Fruit fly (Drosophila melanogaster) whole organism, prepupa: ENCODE measurements around the gene dan.

Experiments used
- Blimp-1 ChIP-seq: fragments of 200-800 bp; sonication (Bioruptor generic); optimal IDR thresholded peaks from 3 replicates; lab custom pipeline; 2017; ENCODE audit warnings: missing biosample characterization, missing genetic modification characterization, mild to moderate bottlenecking, moderate library complexity, missing genetic modification reagents
- CG10631 ChIP-seq: fragments of 200-800 bp; sonication (Bioruptor generic); optimal IDR thresholded peaks from 2 replicates; lab custom pipeline; 2016; ENCODE audit warnings: missing biosample characterization, missing genetic modification characterization
- CG11294 ChIP-seq: fragments of 200-800 bp; sonication (Bioruptor generic); IDR thresholded peaks from 2 replicates; pipeline ENCODE4 v1.3.6; 2022; ENCODE audit warnings: missing biosample characterization, missing genetic modification characterization
- CG11902 ChIP-seq: fragments of 200-800 bp; sonication (Bioruptor generic); optimal IDR thresholded peaks from 3 replicates; lab custom pipeline; 2016; ENCODE audit warnings: missing biosample characterization, missing genetic modification characterization
- CG15336 ChIP-seq: fragments of 200-800 bp; sonication (Bioruptor generic); IDR thresholded peaks from 2 replicates; pipeline ENCODE4 v1.3.6; 2022; ENCODE audit warnings: missing biosample characterization, missing genetic modification characterization
- CG3032 ChIP-seq: fragments of 200-800 bp; optimal IDR thresholded peaks from 2 replicates; lab custom pipeline; 2019; ENCODE audit warnings: missing biosample characterization, mild to moderate bottlenecking, missing genetic modification characterization, moderate library complexity
- CG32006 ChIP-seq: fragments of 200-800 bp; sonication (Bioruptor generic); optimal IDR thresholded peaks from 3 replicates; lab custom pipeline; 2017; ENCODE audit warnings: missing biosample characterization, mild to moderate bottlenecking, missing genetic modification characterization
- CG34406 ChIP-seq: fragments of 200-800 bp; sonication (Bioruptor generic); optimal IDR thresholded peaks from 3 replicates; lab custom pipeline; 2016; ENCODE audit warnings: missing biosample characterization, missing genetic modification characterization
- CG3919 ChIP-seq: fragments of 200-800 bp; sonication (Bioruptor generic); optimal IDR thresholded peaks from 3 replicates; lab custom pipeline; 2016; ENCODE audit warnings: missing biosample characterization, missing genetic modification characterization
- CG6163 ChIP-seq: fragments of 200-800 bp; sonication (Bioruptor generic); IDR thresholded peaks from 3 replicates; pipeline ENCODE4 v1.3.6; 2022; ENCODE audit warnings: missing biosample characterization, missing genetic modification characterization
- CG6276 ChIP-seq: fragments of 200-800 bp; sonication (Bioruptor generic); optimal IDR thresholded peaks from 2 replicates; lab custom pipeline; 2017; ENCODE audit warnings: missing biosample characterization, mild to moderate bottlenecking, missing genetic modification characterization
- CG6792 ChIP-seq: fragments of 200-800 bp; sonication (Bioruptor generic); optimal IDR thresholded peaks from 3 replicates; lab custom pipeline; 2016; ENCODE audit warnings: missing biosample characterization, missing genetic modification characterization
- CG7368 ChIP-seq: fragments of 200-800 bp; sonication (Bioruptor generic); optimal IDR thresholded peaks from 3 replicates; lab custom pipeline; 2016; ENCODE audit warnings: missing biosample characterization, missing genetic modification characterization
- CG8119 ChIP-seq: fragments of 200-800 bp; sonication (Bioruptor generic); IDR thresholded peaks from 3 replicates; pipeline ENCODE4 v1.3.6; 2022; ENCODE audit warnings: missing biosample characterization, missing genetic modification characterization
- CG8632 ChIP-seq: fragments of 200-800 bp; sonication (Bioruptor generic); optimal IDR thresholded peaks from 3 replicates; lab custom pipeline; 2016; ENCODE audit warnings: missing biosample characterization, missing genetic modification characterization
- CG9139 ChIP-seq: fragments of 200-800 bp; sonication (Bioruptor generic); optimal IDR thresholded peaks from 3 replicates; lab custom pipeline; 2017; ENCODE audit warnings: missing biosample characterization, mild to moderate bottlenecking, missing genetic modification characterization
- Eip75B ChIP-seq: fragments of 200-800 bp; sonication (Bioruptor generic); optimal IDR thresholded peaks from 3 replicates; lab custom pipeline; 2016; ENCODE audit warnings: missing biosample characterization, missing genetic modification characterization
- Eip78C ChIP-seq: fragments of 200-800 bp; sonication (Bioruptor generic); peaks from one replicate; lab custom pipeline; 2016; ENCODE audit warnings: missing biosample characterization, missing genetic modification characterization
- Eip93F ChIP-seq: fragments of 200-800 bp; sonication (Bioruptor generic); optimal IDR thresholded peaks from 2 replicates; lab custom pipeline; 2016; ENCODE audit warnings: missing biosample characterization, mild to moderate bottlenecking, missing genetic modification characterization
- Hr38 ChIP-seq: sonication (Bioruptor generic); optimal IDR thresholded peaks from 2 replicates; lab custom pipeline; 2016; ENCODE audit warnings: missing biosample characterization, missing genetic modification characterization
- Hr39 ChIP-seq: fragments of 200-800 bp; sonication (Bioruptor generic); optimal IDR thresholded peaks from 2 replicates; lab custom pipeline; 2016; ENCODE audit warnings: missing biosample characterization, missing genetic modification characterization
- Hr4 ChIP-seq: fragments of 200-800 bp; sonication (Bioruptor generic); optimal IDR thresholded peaks from 3 replicates; lab custom pipeline; 2016; ENCODE audit warnings: missing biosample characterization, missing genetic modification characterization
- Lpt ChIP-seq: fragments of 200-800 bp; sonication (Bioruptor generic); optimal IDR thresholded peaks from 3 replicates; lab custom pipeline; 2016; ENCODE audit warnings: missing biosample characterization, missing genetic modification characterization
- Met ChIP-seq: fragments of 200-800 bp; sonication (Bioruptor generic); optimal IDR thresholded peaks from 3 replicates; lab custom pipeline; 2016; ENCODE audit warnings: missing biosample characterization, missing genetic modification characterization
- OdsH ChIP-seq: fragments of 200-800 bp; sonication (Bioruptor generic); optimal IDR thresholded peaks from 3 replicates; lab custom pipeline; 2016; ENCODE audit warnings: missing biosample characterization, missing genetic modification characterization
- Smox ChIP-seq: fragments of 200-800 bp; sonication (Bioruptor generic); optimal IDR thresholded peaks from 3 replicates; lab custom pipeline; 2016; ENCODE audit warnings: missing biosample characterization, missing genetic modification characterization
- Sox102F ChIP-seq: fragments of 200-800 bp; sonication (Bioruptor generic); optimal IDR thresholded peaks from 2 replicates; lab custom pipeline; 2016; ENCODE audit warnings: missing biosample characterization, mild to moderate bottlenecking, missing genetic modification characterization
- Sox15 ChIP-seq: fragments of 200-800 bp; sonication (Bioruptor generic); optimal IDR thresholded peaks from 3 replicates; lab custom pipeline; 2016; ENCODE audit warnings: missing biosample characterization, missing genetic modification characterization
- achi ChIP-seq: fragments of 200-800 bp; sonication (Bioruptor generic); optimal IDR thresholded peaks from 3 replicates; lab custom pipeline; 2016; ENCODE audit warnings: missing biosample characterization, missing genetic modification characterization
- cyc ChIP-seq: fragments of 200-800 bp; sonication (Bioruptor generic); optimal IDR thresholded peaks from 3 replicates; lab custom pipeline; 2016; ENCODE audit warnings: missing biosample characterization, missing genetic modification characterization
- dac ChIP-seq: fragments of 200-800 bp; sonication (Bioruptor generic); optimal IDR thresholded peaks from 2 replicates; lab custom pipeline; 2017; ENCODE audit warnings: missing biosample characterization, mild to moderate bottlenecking, missing genetic modification characterization
- dsx ChIP-seq: fragments of 200-800 bp; optimal IDR thresholded peaks from 3 replicates; lab custom pipeline; 2019; ENCODE audit warnings: missing biosample characterization, mild to moderate bottlenecking, missing genetic modification characterization, moderate library complexity; ENCODE audit not compliant: poor library complexity, severe bottlenecking
- eg ChIP-seq: fragments of 200-800 bp; sonication (Bioruptor generic); IDR thresholded peaks from 3 replicates; pipeline ENCODE4 v1.3.6; 2022; ENCODE audit warnings: missing biosample characterization, missing genetic modification characterization
- esn ChIP-seq: fragments of 200-800 bp; sonication (Bioruptor generic); optimal IDR thresholded peaks from 2 replicates; lab custom pipeline; 2016; ENCODE audit warnings: missing biosample characterization, mild to moderate bottlenecking, missing genetic modification characterization, moderate library complexity
- fkh ChIP-seq: fragments of 200-800 bp; sonication (Bioruptor generic); optimal IDR thresholded peaks from 3 replicates; lab custom pipeline; 2017; ENCODE audit warnings: missing biosample characterization, mild to moderate bottlenecking, missing genetic modification characterization, moderate library complexity
- lz ChIP-seq: fragments of 200-800 bp; sonication (Bioruptor generic); optimal IDR thresholded peaks from 3 replicates; lab custom pipeline; 2016; ENCODE audit warnings: missing biosample characterization, missing genetic modification characterization
- salr ChIP-seq, 2 experiments: fragments of 200-800 bp; sonication (Bioruptor generic); optimal IDR thresholded peaks; 3 replicates each; lab custom pipeline; 2016 to 2018; ENCODE audit warnings: missing biosample characterization in 2 of 2, missing genetic modification characterization in 2 of 2, mild to moderate bottlenecking in 1 of 2
- spab ChIP-seq: fragments of 200-800 bp; sonication (Bioruptor generic); optimal IDR thresholded peaks from 2 replicates; lab custom pipeline; 2017; ENCODE audit warnings: missing biosample characterization, mild to moderate bottlenecking, missing genetic modification characterization, missing genetic modification reagents
- svp ChIP-seq: fragments of 200-800 bp; sonication (Bioruptor generic); peaks from one replicate; lab custom pipeline; 2016; ENCODE audit warnings: missing biosample characterization, missing genetic modification characterization
- vri ChIP-seq: fragments of 200-800 bp; sonication (Bioruptor generic); optimal IDR thresholded peaks from 3 replicates; lab custom pipeline; 2016; ENCODE audit warnings: missing biosample characterization, mild to moderate bottlenecking, missing genetic modification characterization

Gene dan

dm6 chr3R:25208767-25209075, 24.5 kb downstream of the dan start:
- TF ChIP-seq Eip78C (GFP tag; lab: Kevin White, UChicago) (peak; percentile 40), dsx (GFP tag; lab: Kevin White, UChicago) (no peak)

dm6 chr3R:25209207-25209606, 25.0 kb downstream of the dan start:
- TF ChIP-seq CG7368 (GFP tag; lab: Kevin White, UChicago) (no peak), svp (GFP tag; lab: Kevin White, UChicago) (peak; percentile 88)

- peak; percentile 50 for TF ChIP-seq achi (GFP tag; lab: Kevin White, UChicago)
- peak; percentile 28 for TF ChIP-seq esn (GFP tag; lab: Kevin White, UChicago)
- TF ChIP-seq eg (GFP tag; lab: Robert Waterston, UW), result no peak
- no peak for TF ChIP-seq dac (GFP tag; lab: Kevin White, UChicago)
- peak; percentile 44 for TF ChIP-seq cyc (GFP tag; lab: Kevin White, UChicago)
- peak; percentile 97 for TF ChIP-seq fkh (GFP tag; lab: Kevin White, UChicago)
- peak; percentile 60 for TF ChIP-seq vri
- TF ChIP-seq CG3919 (GFP tag; lab: Kevin White, UChicago), result peak; percentile 53
- no peak for TF ChIP-seq Sox102F (GFP tag; lab: Kevin White, UChicago)
- no peak for TF ChIP-seq CG6163 (GFP tag; lab: Robert Waterston, UW)
- peak; percentile 33 for TF ChIP-seq dsx (GFP tag; lab: Kevin White, UChicago)
Measured at dm6 chr3R:25215123-25215522, 30.9 kb downstream of the dan start, which contains the start of gene Saysd1. Saysd1 (minus strand) TSS chr3R:25215188.

- TF ChIP-seq CG6163 (GFP tag; lab: Robert Waterston, UW), result no peak
- no peak for TF ChIP-seq Blimp-1 (GFP tag; lab: Kevin White, UChicago)
- TF ChIP-seq Hr4 (GFP tag; lab: Kevin White, UChicago), result no peak
Measured at dm6 chr3R:25215997-25216396, 31.8 kb downstream of the dan start, which contains the start of gene CG31106. CG31106 (plus strand) TSS chr3R:25216297.

- TF ChIP-seq Eip75B (no peak), CG34406 (GFP tag; lab: Kevin White, UChicago) (no peak), CG11294 (GFP tag; lab: Robert Waterston, UW) (no peak), dsx (GFP tag; lab: Kevin White, UChicago) (no peak)
- TF ChIP-seq, all 60 proteins: peak for 0
Measured at dm6 chr3R:25219018-25219417, 34.8 kb downstream of the dan start, which contains the start of gene CG31103. CG31103 (plus strand) TSS chr3R:25219318.

dm6 chr3R:25221203-25221807, 37.1 kb downstream of the dan start, which contains the start of gene Alg9:
Alg9 (plus strand) TSS chr3R:25221589.
- TF ChIP-seq CG15336 (GFP tag; lab: Robert Waterston, UW), result no peak
- no peak for TF ChIP-seq vri
- no peak for TF ChIP-seq Sox15 (GFP tag; lab: Kevin White, UChicago)
- TF ChIP-seq CG32006 (GFP tag; lab: Kevin White, UChicago), result no peak
- no peak for TF ChIP-seq Eip75B
- TF ChIP-seq CG3032, result no peak
- no peak for TF ChIP-seq Hr4 (GFP tag; lab: Kevin White, UChicago)
- no peak for TF ChIP-seq CG6276 (GFP tag; lab: Kevin White, UChicago)
- TF ChIP-seq Met, result no peak
- TF ChIP-seq Smox (GFP tag; lab: Kevin White, UChicago), result no peak

- TF ChIP-seq CG8119 (GFP tag; lab: Robert Waterston, UW) (no peak), Eip93F (GFP tag; lab: Kevin White, UChicago) (no peak), spab (no peak), CG11902 (GFP tag; lab: Kevin White, UChicago) (no peak), CG9139 (GFP tag; lab: Kevin White, UChicago) (no peak), CG6276 (GFP tag; lab: Kevin White, UChicago) (no peak), CG6792 (GFP tag; lab: Kevin White, UChicago) (no peak), Hr38 (GFP tag; lab: Kevin White, UChicago) (no peak), salr (GFP tag; optimal IDR thresholded peaks at IDR 0.05; lab: Kevin White, UChicago) (no peak), Hr39 (GFP tag; lab: Kevin White, UChicago) (no peak), Lpt (GFP tag; lab: Kevin White, UChicago) (no peak), CG8632 (GFP tag; lab: Kevin White, UChicago) (no peak), CG10631 (GFP tag; lab: Kevin White, UChicago) (no peak), Blimp-1 (GFP tag; lab: Kevin White, UChicago) (no peak), CG6163 (GFP tag; lab: Robert Waterston, UW) (no peak), lz (GFP tag; lab: Kevin White, UChicago) (no peak), OdsH (GFP tag; lab: Kevin White, UChicago) (no peak)
Measured at dm6 chr3R:25225483-25225882, 41.3 kb downstream of the dan start.
